Fruit fly (Drosophila melanogaster): ENCODE results near the gene CG14907.

CG14907 gene

dm6 chr3R:16655494-16656493, 3.7 kb upstream of the CG14907 start, which contains the start of gene modSP (continued):
- TF ChIP-seq sd (tag; optimal IDR thresholded peaks at IDR 0.05) (peak; percentile 62), ase (GFP tag; IDR thresholded peaks at IDR 0.05) (0 out of 3 replicates have a peak, but pooled peaks have one; percentile 39), CG14860 (GFP tag; IDR thresholded peaks at IDR 0.05; ENCODE audit: partially characterized antibody) (peak; percentile 81), CG10979 (tag; optimal IDR thresholded peaks at IDR 0.05) (no peak), CG7745 (tag; optimal IDR thresholded peaks at IDR 0.05) (no peak), CG8765 (GFP tag; IDR thresholded peaks at IDR 0.05) (no peak), Nf-YB (GFP tag; optimal IDR thresholded peaks at IDR 0.05) (no peak), CG6854 (GFP tag; optimal IDR thresholded peaks at IDR 0.05) (no peak), CG31365 (tag; optimal IDR thresholded peaks at IDR 0.05) (peak; percentile 29), CG10321 (GFP tag; IDR thresholded peaks at IDR 0.05) (no peak), Sox102F (GFP tag; optimal IDR thresholded peaks at IDR 0.05) (peak; percentile 35), ken (GFP tag; IDR thresholded peaks at IDR 0.05) (no peak), CG12942 (GFP tag; optimal IDR thresholded peaks at IDR 0.05) (no peak), zfh1 (GFP tag; IDR thresholded peaks at IDR 0.05) (peak; percentile 57; the same call in 2 of the 3 replicates), oc (tag; optimal IDR thresholded peaks at IDR 0.05) (no peak), ara (GFP tag; IDR thresholded peaks at IDR 0.05) (no peak), eyg (GFP tag; optimal IDR thresholded peaks at IDR 0.05) (no peak), crol (GFP tag; IDR thresholded peaks at IDR 0.05) (no peak), CG10147 (GFP tag; optimal IDR thresholded peaks at IDR 0.05) (peak; percentile 16), E2f2 (GFP tag; IDR thresholded peaks at IDR 0.05) (0 out of 2 replicates have a peak, but pooled peaks have one; percentile 27), row (GFP tag; IDR thresholded peaks at IDR 0.05) (peak; percentile 73), Oaz (GFP tag; IDR thresholded peaks at IDR 0.05) (no peak), disco-r (GFP tag; optimal IDR thresholded peaks at IDR 0.05) (no peak), CG16779 (GFP tag; IDR thresholded peaks at IDR 0.05) (no peak), D19B (GFP tag; optimal IDR thresholded peaks at IDR 0.05) (peak; percentile 45), CkIIα-i1 (GFP tag; IDR thresholded peaks at IDR 0.05) (no peak), TFAM (GFP tag; optimal IDR thresholded peaks at IDR 0.05) (no peak), CG6791 (GFP tag; IDR thresholded peaks at IDR 0.05; ENCODE audit: partially characterized antibody) (peak; percentile 81), Ets97D (GFP tag; optimal IDR thresholded peaks at IDR 0.05) (peak; percentile 6), Sin3A (optimal IDR thresholded peaks at IDR 0.05) (no peak), CG6254 (GFP tag; optimal IDR thresholded peaks at IDR 0.05) (no peak), chinmo (GFP tag; IDR thresholded peaks at IDR 0.05; ENCODE audit: partially characterized antibody) (peak; percentile 91), CG17612 (GFP tag; IDR thresholded peaks at IDR 0.05) (no peak), lbe (GFP tag; optimal IDR thresholded peaks at IDR 0.05) (no peak), Gug (GFP tag; IDR thresholded peaks at IDR 0.05) (peak; percentile 37; the same call in 1 of the 4 replicates), sc (optimal IDR thresholded peaks at IDR 0.05) (no peak), sc (GFP tag; optimal IDR thresholded peaks at IDR 0.05) (no peak), CG12236 (GFP tag; optimal IDR thresholded peaks at IDR 0.05) (peak; percentile 15), trem (tag; optimal IDR thresholded peaks at IDR 0.05) (peak; percentile 15), Atf3 (GFP tag; optimal IDR thresholded peaks at IDR 0.05) (no peak), sob (GFP tag; IDR thresholded peaks at IDR 0.05) (peak; percentile 41; the same call in 1 of the 2 replicates), amos (GFP tag; IDR thresholded peaks at IDR 0.05; ENCODE audit: partially characterized antibody) (peak; percentile 74), her (GFP tag; optimal IDR thresholded peaks at IDR 0.05) (peak; percentile 47), croc (GFP tag; conservative IDR thresholded peaks at IDR 0.05) (no peak), CG9215 (GFP tag; IDR thresholded peaks at IDR 0.05) (no peak), CG1792 (GFP tag; optimal IDR thresholded peaks at IDR 0.05) (no peak), CG17829 (tag; optimal IDR thresholded peaks at IDR 0.05) (peak; percentile 29), kay (GFP tag; optimal IDR thresholded peaks at IDR 0.05) (peak; percentile 33), Trl (optimal IDR thresholded peaks at IDR 0.05) (no peak), Trl (GFP tag; optimal IDR thresholded peaks at IDR 0.05) (peak; percentile 33)

Measured in whole organism, embryonic.